Fruit fly (Drosophila melanogaster): ENCODE data around the gene Hsp23.
A peak's percentile ranks its signal among the peaks of the same experiment; 100 is the strongest.

Hsp23 gene

DNA sequence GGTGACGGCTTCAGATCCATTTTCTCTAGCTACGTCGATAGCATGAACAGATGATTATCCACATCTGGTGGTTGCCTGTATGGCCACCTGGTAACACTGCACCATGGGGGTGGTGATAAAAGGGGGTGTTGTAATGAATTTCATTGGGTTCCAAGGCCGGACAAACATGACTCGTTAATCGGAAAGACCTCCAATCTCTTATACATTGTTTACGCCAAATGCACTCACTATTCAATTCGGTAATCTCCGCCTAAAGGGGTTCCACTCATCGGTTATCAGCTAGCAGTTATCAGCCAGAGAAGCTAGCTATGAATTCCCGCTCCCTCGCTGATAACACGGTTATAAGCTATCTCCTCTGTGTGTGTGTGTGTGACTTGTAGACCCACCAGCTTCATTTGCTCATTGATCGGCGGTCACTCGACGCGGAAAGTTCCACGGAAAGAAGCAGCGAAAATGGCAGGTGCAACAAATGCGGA is 21.4 kb upstream of the Hsp23 start, which contains the start of gene Pdxk (continued):
- no peak; the same call in 2 of the 3 replicates for TF ChIP-seq dysf (GFP tag; IDR thresholded peaks at IDR 0.05)
- TF ChIP-seq CG42726 (GFP tag; IDR thresholded peaks at IDR 0.05; ENCODE audit: partially characterized antibody): no peak
- TF ChIP-seq ara (GFP tag; IDR thresholded peaks at IDR 0.05): no peak
- TF ChIP-seq crp (GFP tag; optimal IDR thresholded peaks at IDR 0.05): peak in 1 of 2 experiments; percentile 80
- TF ChIP-seq CG9215 (GFP tag; IDR thresholded peaks at IDR 0.05): no peak
- 0 out of 2 replicates have a peak, but pooled peaks have one; percentile 22 for TF ChIP-seq hbn (GFP tag; IDR thresholded peaks at IDR 0.05; ENCODE audit: partially characterized antibody)
- TF ChIP-seq HHEX (GFP tag; optimal IDR thresholded peaks at IDR 0.05): no peak
- TF ChIP-seq CG17328 (GFP tag; IDR thresholded peaks at IDR 0.05): no peak
- TF ChIP-seq Xbp1 (GFP tag; optimal IDR thresholded peaks at IDR 0.05): no peak
- TF ChIP-seq HLH4C (GFP tag; IDR thresholded peaks at IDR 0.05; ENCODE audit: partially characterized antibody): 0 out of 3 replicates have a peak, but pooled peaks have one; percentile 30
- no peak for TF ChIP-seq CG8089 (GFP tag; optimal IDR thresholded peaks at IDR 0.05)
- TF ChIP-seq H15 (GFP tag; IDR thresholded peaks at IDR 0.05): no peak
- no peak for TF ChIP-seq az2 (GFP tag; optimal IDR thresholded peaks at IDR 0.05)
- TF ChIP-seq CG18619 (GFP tag; optimal IDR thresholded peaks at IDR 0.05): no peak
- peak; percentile 77; the same call in 3 of the 4 replicates for TF ChIP-seq chinmo (GFP tag; IDR thresholded peaks at IDR 0.05; ENCODE audit: partially characterized antibody)
- TF ChIP-seq CG17359 (tag; optimal IDR thresholded peaks at IDR 0.05): no peak
- no peak for TF ChIP-seq sr (GFP tag; IDR thresholded peaks at IDR 0.05)
- TF ChIP-seq CG1603 (tag; optimal IDR thresholded peaks at IDR 0.05): peak; percentile 49
- no peak for TF ChIP-seq maf-S (GFP tag; optimal IDR thresholded peaks at IDR 0.05)
- TF ChIP-seq MESR4 (GFP tag; optimal IDR thresholded peaks at IDR 0.05): peak; percentile 53
- TF ChIP-seq Nf-YB (GFP tag; optimal IDR thresholded peaks at IDR 0.05): peak; percentile 47
- TF ChIP-seq vvl (GFP tag; IDR thresholded peaks at IDR 0.05): peak; percentile 46
- TF ChIP-seq Sry-β (GFP tag; optimal IDR thresholded peaks at IDR 0.05): no peak
- no peak for TF ChIP-seq Nf-YA (GFP tag; IDR thresholded peaks at IDR 0.05)
- no peak for TF ChIP-seq dpn (GFP tag; optimal IDR thresholded peaks at IDR 0.05)
- TF ChIP-seq Deaf1 (tag; optimal IDR thresholded peaks at IDR 0.05): no peak
- no peak for TF ChIP-seq Dad (GFP tag; optimal IDR thresholded peaks at IDR 0.05)
- no peak for TF ChIP-seq dmrt11E (tag; optimal IDR thresholded peaks at IDR 0.05)
- TF ChIP-seq CG15269 (tag; optimal IDR thresholded peaks at IDR 0.05): no peak
- no peak for TF ChIP-seq ATbp (GFP tag; optimal IDR thresholded peaks at IDR 0.05)
- no peak for TF ChIP-seq CG18599 (GFP tag; optimal IDR thresholded peaks at IDR 0.05)
- TF ChIP-seq Dref (GFP tag; IDR thresholded peaks at IDR 0.05): peak; percentile 67
- no peak for TF ChIP-seq cato (GFP tag; optimal IDR thresholded peaks at IDR 0.05; ENCODE audit: borderline replicate concordance)
- TF ChIP-seq pan (optimal IDR thresholded peaks at IDR 0.05): no peak
- no peak for TF ChIP-seq pan (GFP tag; optimal IDR thresholded peaks at IDR 0.05 in 1 of 2, IDR thresholded peaks at IDR 0.05 in 1 of 2)
- no peak for TF ChIP-seq Blimp-1 (GFP tag; optimal IDR thresholded peaks at IDR 0.05)
- TF ChIP-seq da (GFP tag; optimal IDR thresholded peaks at IDR 0.05): no peak
- TF ChIP-seq pita (GFP tag; optimal IDR thresholded peaks at IDR 0.05): no peak
- no peak for TF ChIP-seq CG3847 (GFP tag; IDR thresholded peaks at IDR 0.05)
- TF ChIP-seq CG1233 (GFP tag; optimal IDR thresholded peaks at IDR 0.05): peak; percentile 6
- TF ChIP-seq CG8290 (GFP tag; optimal IDR thresholded peaks at IDR 0.05): no peak
- peak in 1 of 2 experiments; percentile 67 for TF ChIP-seq CG8290 (tag; optimal IDR thresholded peaks at IDR 0.05)
- no peak for TF ChIP-seq CG14860 (GFP tag; IDR thresholded peaks at IDR 0.05; ENCODE audit: partially characterized antibody)
- no peak for TF ChIP-seq CG14965 (GFP tag; optimal IDR thresholded peaks at IDR 0.05; ENCODE audit: borderline replicate concordance)
- TF ChIP-seq sima (GFP tag; optimal IDR thresholded peaks at IDR 0.05): no peak
- TF ChIP-seq lab (GFP tag; optimal IDR thresholded peaks at IDR 0.05): peak; percentile 49
- no peak for TF ChIP-seq org-1 (GFP tag; optimal IDR thresholded peaks at IDR 0.05)
- no peak for TF ChIP-seq CG10147 (GFP tag; optimal IDR thresholded peaks at IDR 0.05)
- TF ChIP-seq inv (GFP tag; IDR thresholded peaks at IDR 0.05; ENCODE audit: partially characterized antibody): no peak
- TF ChIP-seq p53 (GFP tag; optimal IDR thresholded peaks at IDR 0.05): no peak

Data from whole organism, embryonic.